Fruit fly (Drosophila melanogaster) whole organism, embryonic: ENCODE measurements around the gene sing.
A peak's percentile ranks its signal among the peaks of the same experiment; 100 is the strongest.

Experiments used
- Awh ChIP-seq: fragments of 200-800 bp; sonication (Bioruptor generic); IDR thresholded peaks from 2 replicates; pipeline ENCODE4, ENCODE4 v1.3.6; 2022; ENCODE audit warnings: missing biosample characterization, missing genetic modification characterization
- CG10267 ChIP-seq: fragments of 200-800 bp; sonication (Bioruptor generic); optimal IDR thresholded peaks from 2 replicates; lab custom pipeline; 2018; ENCODE audit warnings: missing biosample characterization, mild to moderate bottlenecking, missing genetic modification characterization, moderate library complexity
- CG10565 ChIP-seq: fragments of 200-800 bp; sonication (Bioruptor generic); optimal IDR thresholded peaks from 3 replicates; lab custom pipeline; 2016; ENCODE audit warnings: missing biosample characterization, mild to moderate bottlenecking, missing genetic modification characterization
- CG11093 ChIP-seq: fragments of 200-800 bp; sonication (Bioruptor generic); IDR thresholded peaks from 3 replicates; pipeline ENCODE4 v1.3.6; 2022; ENCODE audit warnings: missing biosample characterization, missing genetic modification characterization
- CG1233 ChIP-seq: fragments of 200-800 bp; sonication (Bioruptor generic); optimal IDR thresholded peaks from 4 replicates; lab custom pipeline; 2018; ENCODE audit warnings: missing biosample characterization, mild to moderate bottlenecking, missing genetic modification characterization
- CG12769 ChIP-seq: fragments of 200-800 bp; sonication (Bioruptor generic); optimal IDR thresholded peaks from 2 replicates; lab custom pipeline; 2019; ENCODE audit warnings: missing biosample characterization, mild to moderate bottlenecking, missing genetic modification characterization, moderate library complexity
- CG1647 ChIP-seq: fragments of 200-800 bp; sonication (Bioruptor generic); optimal IDR thresholded peaks from 3 replicates; lab custom pipeline; 2016; ENCODE audit warnings: missing biosample characterization, missing genetic modification characterization
- CG16863 ChIP-seq: fragments of 200-800 bp; sonication (Bioruptor generic); optimal IDR thresholded peaks from 3 replicates; lab custom pipeline; 2016; ENCODE audit warnings: missing biosample characterization, missing genetic modification characterization
- CG17328 ChIP-seq: fragments of 200-800 bp; sonication (Bioruptor generic); IDR thresholded peaks from 2 replicates; pipeline ENCODE4 v1.3.6; 2022; ENCODE audit warnings: missing biosample characterization, missing genetic modification characterization
- CG17568 ChIP-seq: fragments of 200-800 bp; sonication (Bioruptor generic); optimal IDR thresholded peaks from 2 replicates; lab custom pipeline; 2018; ENCODE audit warnings: missing biosample characterization, mild to moderate bottlenecking, missing genetic modification characterization, moderate library complexity
- CG1792 ChIP-seq: fragments of 200-800 bp; sonication (Bioruptor generic); optimal IDR thresholded peaks from 2 replicates; lab custom pipeline; 2016; ENCODE audit warnings: missing biosample characterization, missing genetic modification characterization
- CG18764 ChIP-seq: fragments of 200-800 bp; sonication (Bioruptor generic); optimal IDR thresholded peaks from 3 replicates; lab custom pipeline; 2016; ENCODE audit warnings: missing biosample characterization, missing genetic modification characterization
- CG2712 ChIP-seq: fragments of 200-800 bp; optimal IDR thresholded peaks from 3 replicates; lab custom pipeline; 2019; ENCODE audit warnings: missing biosample characterization, mild to moderate bottlenecking, missing genetic modification characterization, moderate library complexity
- CG31224 ChIP-seq: fragments of 200-800 bp; sonication (Bioruptor generic); IDR thresholded peaks from 2 replicates; pipeline ENCODE4 v1.3.6; 2022; ENCODE audit warnings: missing biosample characterization, missing genetic modification characterization
- CG3407 ChIP-seq: fragments of 200-800 bp; sonication (Bioruptor generic); optimal IDR thresholded peaks from 2 replicates; lab custom pipeline; 2018; ENCODE audit warnings: missing biosample characterization, mild to moderate bottlenecking, missing genetic modification characterization
- CG6689 ChIP-seq: fragments of 200-800 bp; sonication (Bioruptor generic); IDR thresholded peaks from 2 replicates; pipeline ENCODE4 v1.3.6; 2022; ENCODE audit warnings: missing biosample characterization, missing genetic modification characterization
- CG6854 ChIP-seq: fragments of 200-800 bp; sonication (Bioruptor generic); optimal IDR thresholded peaks from 3 replicates; lab custom pipeline; 2017; ENCODE audit warnings: missing biosample characterization, mild to moderate bottlenecking, missing genetic modification characterization
- CG7271 ChIP-seq: fragments of 200-800 bp; sonication (Bioruptor generic); optimal IDR thresholded peaks from 2 replicates; lab custom pipeline; 2018; ENCODE audit warnings: missing biosample characterization, mild to moderate bottlenecking, missing genetic modification characterization, moderate library complexity
- CHES-1-like ChIP-seq: fragments of 200-800 bp; sonication (Bioruptor generic); optimal IDR thresholded peaks from 2 replicates; lab custom pipeline; 2016; ENCODE audit warnings: missing biosample characterization, missing genetic modification characterization
- Chrac-16 ChIP-seq: fragments of 200-800 bp; sonication (Bioruptor generic); optimal IDR thresholded peaks from 3 replicates; lab custom pipeline; 2016; ENCODE audit warnings: missing biosample characterization, missing genetic modification characterization
- Dip3 ChIP-seq: fragments of 200-800 bp; sonication (Bioruptor generic); optimal IDR thresholded peaks from 3 replicates; lab custom pipeline; 2016; ENCODE audit warnings: missing biosample characterization, missing genetic modification characterization
- Dll ChIP-seq: fragments of 200-800 bp; sonication (Bioruptor generic); IDR thresholded peaks from 4 replicates; pipeline ENCODE4 v1.3.6; 2022; ENCODE audit warnings: missing biosample characterization, missing genetic modification characterization; ENCODE audit not compliant: partially characterized antibody
- Doc2 ChIP-seq: fragments of 200-800 bp; sonication (Bioruptor generic); IDR thresholded peaks from 2 replicates; pipeline ENCODE4 v1.3.6; 2022; ENCODE audit warnings: missing biosample characterization, missing genetic modification characterization
- E2f1 ChIP-seq: fragments of 200-800 bp; sonication (Bioruptor generic); IDR thresholded peaks from 2 replicates; pipeline ENCODE4 v1.3.6; 2022; ENCODE audit warnings: missing biosample characterization, missing genetic modification characterization
- E2f2 ChIP-seq: fragments of 200-800 bp; sonication (Bioruptor generic); IDR thresholded peaks from 2 replicates; pipeline ENCODE4 v1.3.6; 2022; ENCODE audit warnings: missing biosample characterization, missing genetic modification characterization
- Hmr ChIP-seq: fragments of 200-800 bp; sonication (Bioruptor generic); optimal IDR thresholded peaks from 3 replicates; lab custom pipeline; 2017; ENCODE audit warnings: mild to moderate bottlenecking, missing biosample characterization, missing genetic modification reagents, missing genetic modification characterization
- MESR4 ChIP-seq: fragments of 200-800 bp; sonication (Bioruptor generic); optimal IDR thresholded peaks from 2 replicates; lab custom pipeline; 2018; ENCODE audit warnings: missing biosample characterization, mild to moderate bottlenecking, missing genetic modification characterization, moderate library complexity
- MTF-1 ChIP-seq: fragments of 200-800 bp; sonication (Bioruptor generic); optimal IDR thresholded peaks from 2 replicates; lab custom pipeline; 2018; ENCODE audit warnings: missing biosample characterization, mild to moderate bottlenecking, missing genetic modification characterization, borderline replicate concordance
- Max ChIP-seq: fragments of 200-800 bp; sonication (Bioruptor generic); optimal IDR thresholded peaks from 2 replicates; lab custom pipeline; 2016; ENCODE audit warnings: missing biosample characterization, mild to moderate bottlenecking, missing genetic modification characterization
- Ptx1 ChIP-seq: fragments of 200-800 bp; sonication (Bioruptor generic); IDR thresholded peaks from 2 replicates; pipeline ENCODE4 v1.3.6; 2022; ENCODE audit warnings: missing biosample characterization, missing genetic modification characterization
- Vsx1 ChIP-seq: fragments of 200-800 bp; sonication (Bioruptor generic); optimal IDR thresholded peaks from 2 replicates; lab custom pipeline; 2017; ENCODE audit warnings: missing biosample characterization, mild to moderate bottlenecking, missing genetic modification characterization, missing genetic modification reagents
- bcd ChIP-seq: fragments of 200-800 bp; sonication (Bioruptor generic); optimal IDR thresholded peaks from 2 replicates; lab custom pipeline; 2017; ENCODE audit warnings: missing biosample characterization, mild to moderate bottlenecking, missing genetic modification characterization
- cas ChIP-seq: fragments of 200-800 bp; sonication (Bioruptor generic); IDR thresholded peaks from 2 replicates; pipeline ENCODE4 v1.3.6; 2022; ENCODE audit warnings: missing biosample characterization, missing genetic modification characterization
- ci ChIP-seq: fragments of 200-800 bp; sonication (Bioruptor generic); IDR thresholded peaks from 3 replicates; pipeline ENCODE4 v1.3.6; 2022; ENCODE audit warnings: missing biosample characterization, missing genetic modification characterization
- crc ChIP-seq: fragments of 200-800 bp; sonication (Bioruptor generic); optimal IDR thresholded peaks from 2 replicates; lab custom pipeline; 2016; ENCODE audit warnings: missing biosample characterization, missing genetic modification characterization
- crp ChIP-seq, 2 experiments: fragments of 200-800 bp; sonication (Bioruptor generic); optimal IDR thresholded peaks; 2 replicates in 1 of 2; 3 replicates in 1 of 2; lab custom pipeline; 2017; ENCODE audit warnings: missing biosample characterization in 2 of 2, missing genetic modification characterization in 2 of 2, mild to moderate bottlenecking in 1 of 2, moderate library complexity in 1 of 2
- dm ChIP-seq: fragments of 200-800 bp; sonication (Bioruptor generic); optimal IDR thresholded peaks from 3 replicates; lab custom pipeline; 2016; ENCODE audit warnings: missing biosample characterization, missing genetic modification characterization
- fd96Cb ChIP-seq: fragments of 200-800 bp; sonication (Bioruptor generic); optimal IDR thresholded peaks from 2 replicates; lab custom pipeline; 2018; ENCODE audit warnings: missing biosample characterization, mild to moderate bottlenecking, missing genetic modification characterization, moderate library complexity
- grn ChIP-seq: fragments of 200-800 bp; sonication (Bioruptor generic); optimal IDR thresholded peaks from 3 replicates; lab custom pipeline; 2017; ENCODE audit warnings: missing biosample characterization, missing genetic modification characterization
- gsb-n ChIP-seq: fragments of 200-800 bp; sonication (Bioruptor generic); optimal IDR thresholded peaks from 3 replicates; lab custom pipeline; 2018; ENCODE audit warnings: missing biosample characterization, mild to moderate bottlenecking, missing genetic modification characterization
- h ChIP-seq: fragments of >200 bp; optimal IDR thresholded peaks from 2 replicates; lab custom pipeline; 2017
- kay ChIP-seq: fragments of 200-800 bp; sonication (Bioruptor generic); optimal IDR thresholded peaks from 2 replicates; lab custom pipeline; 2016; ENCODE audit warnings: missing biosample characterization, missing genetic modification characterization
- kni ChIP-seq: fragments of 200-800 bp; sonication (Bioruptor generic); optimal IDR thresholded peaks from 3 replicates; lab custom pipeline; 2017; ENCODE audit warnings: mild to moderate bottlenecking, missing biosample characterization, missing genetic modification reagents, missing genetic modification characterization
- nmo ChIP-seq: fragments of 200-800 bp; sonication (Bioruptor generic); optimal IDR thresholded peaks from 2 replicates; lab custom pipeline; 2018; ENCODE audit warnings: missing biosample characterization, mild to moderate bottlenecking, missing genetic modification characterization, moderate library complexity
- sens ChIP-seq: fragments of 200-800 bp; sonication (Bioruptor generic); peaks from one replicate; lab custom pipeline; 2016; ENCODE audit warnings: missing biosample characterization, missing genetic modification characterization
- slou ChIP-seq: fragments of 200-800 bp; sonication (Bioruptor generic); optimal IDR thresholded peaks from 3 replicates; lab custom pipeline; 2016; ENCODE audit warnings: missing biosample characterization, missing genetic modification characterization
- ssp ChIP-seq: fragments of 200-800 bp; sonication (Bioruptor generic); IDR thresholded peaks from 2 replicates; pipeline ENCODE4 v1.3.6; 2022; ENCODE audit warnings: missing biosample characterization, missing genetic modification characterization
- stc ChIP-seq: fragments of 200-800 bp; sonication (Bioruptor generic); IDR thresholded peaks from 2 replicates; pipeline ENCODE4 v1.3.6; 2022; ENCODE audit warnings: missing biosample characterization, missing genetic modification characterization
- sug ChIP-seq: fragments of 200-800 bp; optimal IDR thresholded peaks from 2 replicates; lab custom pipeline; 2019; ENCODE audit warnings: missing biosample characterization, mild to moderate bottlenecking, missing genetic modification characterization, moderate library complexity
- ttk ChIP-seq: fragments of 200-800 bp; sonication (Bioruptor generic); IDR thresholded peaks from 2 replicates; pipeline ENCODE4 v2.1.2; 2022; ENCODE audit warnings: missing biosample characterization, missing genetic modification characterization
- twi ChIP-seq: fragments of 200-800 bp; optimal IDR thresholded peaks from 2 replicates; lab custom pipeline; 2019; ENCODE audit warnings: missing biosample characterization, mild to moderate bottlenecking, missing genetic modification characterization, moderate library complexity

The sing gene

DNA sequence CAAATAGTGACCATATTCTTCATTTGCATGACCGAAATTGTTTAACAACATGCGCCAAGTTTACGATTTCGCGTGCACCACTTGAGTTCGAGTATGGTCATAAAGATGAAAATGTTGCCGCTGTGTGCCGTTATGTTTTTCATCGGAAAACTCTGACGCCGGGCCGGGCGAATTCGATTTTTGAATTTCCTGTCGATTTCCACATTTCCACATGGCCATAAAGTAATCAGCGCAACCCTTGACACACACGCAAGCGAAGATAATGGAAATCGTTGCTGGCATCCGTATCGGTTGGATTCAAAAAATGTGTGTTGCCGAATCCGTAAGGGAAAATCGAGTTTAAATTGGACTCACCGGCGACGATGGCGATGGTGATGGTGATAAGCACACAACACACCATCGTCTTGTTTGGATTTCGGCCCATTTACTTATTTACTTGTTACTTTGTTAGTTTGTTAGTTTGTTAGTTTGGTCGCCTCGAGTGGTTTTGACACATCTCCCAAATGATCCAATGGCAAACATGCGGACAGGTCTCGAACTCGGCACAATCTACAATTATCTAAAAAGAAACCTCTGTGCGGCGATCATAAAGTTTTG lies 34.5 kb upstream of the sing start (continued):
- TF ChIP-seq CG6689 (GFP tag; lab: Robert Waterston, UW) (peak; percentile 25; the same call in 1 of the 2 replicates), Awh (GFP tag; lab: Robert Waterston, UW) (peak; percentile 75), CG18764 (GFP tag; lab: Kevin White, UChicago) (no peak), sens (GFP tag; lab: Kevin White, UChicago) (peak; percentile 84), CG3407 (peak; percentile 76), CG10565 (no peak), gsb-n (tag; lab: Kevin White, UChicago) (peak; percentile 76), h (lab: Kevin White, UChicago) (no peak), grn (GFP tag; lab: Kevin White, UChicago) (peak; percentile 87), Dll (GFP tag; lab: Robert Waterston, UW) (0 out of 4 replicates have a peak, but pooled peaks have one; percentile 14), sug (tag; lab: Kevin White, UChicago) (peak; percentile 28), ci (GFP tag; lab: Robert Waterston, UW) (peak; percentile 83), Chrac-16 (GFP tag; lab: Kevin White, UChicago) (no peak), CG1647 (GFP tag; lab: Kevin White, UChicago) (no peak), fd96Cb (tag; lab: Kevin White, UChicago) (no peak), E2f1 (GFP tag; lab: Robert Waterston, UW) (no peak), kay (GFP tag; lab: Kevin White, UChicago) (no peak), CG7271 (tag; lab: Kevin White, UChicago) (no peak), CG2712 (tag; lab: Kevin White, UChicago) (peak; percentile 41), CG6854 (no peak), ssp (GFP tag; lab: Robert Waterston, UW) (no peak), CG16863 (peak; percentile 46), ttk (no peak), Max (GFP tag; lab: Kevin White, UChicago) (no peak), CG17328 (GFP tag; lab: Robert Waterston, UW) (peak; percentile 48; the same call in 1 of the 2 replicates), Vsx1 (GFP tag; lab: Kevin White, UChicago) (peak; percentile 61), cas (GFP tag; lab: Robert Waterston, UW) (no peak), CG12769 (tag; lab: Kevin White, UChicago) (peak; percentile 54), Hmr (GFP tag; lab: Kevin White, UChicago) (peak; percentile 19), CG31224 (GFP tag; lab: Robert Waterston, UW) (no peak), CG1792 (GFP tag; lab: Kevin White, UChicago) (no peak), Dip3 (no peak), kni (peak; percentile 52), CG1233 (GFP tag; lab: Kevin White, UChicago) (peak; percentile 54), E2f2 (GFP tag; lab: Robert Waterston, UW) (peak; percentile 29; the same call in 1 of the 2 replicates), nmo (GFP tag; lab: Kevin White, UChicago) (no peak), CG11093 (GFP tag; lab: Robert Waterston, UW) (no peak), CHES-1-like (no peak), crc (GFP tag; lab: Kevin White, UChicago) (no peak), dm (GFP tag; lab: Kevin White, UChicago) (no peak), Ptx1 (GFP tag; lab: Robert Waterston, UW) (no peak), bcd (GFP tag; lab: Kevin White, UChicago) (peak; percentile 28), Doc2 (GFP tag; lab: Robert Waterston, UW) (no peak), twi (tag; lab: Kevin White, UChicago) (peak; percentile 24), MESR4 (GFP tag; lab: Kevin White, UChicago) (peak; percentile 10), MTF-1 (peak; percentile 54), CG10267 (tag; lab: Kevin White, UChicago) (no peak), stc (peak; percentile 22; the same call in 1 of the 2 replicates), slou (no peak), crp (GFP tag; optimal IDR thresholded peaks at IDR 0.05; lab: Kevin White, UChicago) (no peak), CG17568 (peak; percentile 61)
